Worm (Caenorhabditis elegans): ENCODE results near the gene F23F1.4.

- TF ChIP-seq snpc-4 (tag; optimal IDR thresholded peaks at IDR 0.05) (no peak), elt-3 (tag; optimal IDR thresholded peaks at IDR 0.05) (no peak), nhr-28 (tag; optimal IDR thresholded peaks at IDR 0.05) (no peak), bed-3 (GFP tag; optimal IDR thresholded peaks at IDR 0.05) (no peak), lsy-2 (tag; optimal IDR thresholded peaks at IDR 0.05) (no peak), nhr-237 (tag; optimal IDR thresholded peaks at IDR 0.05) (no peak), nhr-2 (tag; optimal IDR thresholded peaks at IDR 0.05) (no peak), mep-1 (tag; optimal IDR thresholded peaks at IDR 0.05) (no peak), unc-39 (tag; optimal IDR thresholded peaks at IDR 0.05) (no peak), ztf-11 (tag; optimal IDR thresholded peaks at IDR 0.05) (no peak), nhr-76 (tag; optimal IDR thresholded peaks at IDR 0.05) (no peak), ham-2 (GFP tag; optimal IDR thresholded peaks at IDR 0.05) (no peak), nhr-12 (tag; optimal IDR thresholded peaks at IDR 0.05) (no peak)
Measured at ce11 chrII:67663-68062, 39.4 kb upstream of the F23F1.4 start.
